Worm (Caenorhabditis elegans): ENCODE data around the gene F09E5.7.
"Not testable (repeated sequence)": the region's sequence is repeated elsewhere in the genome, so short reads cannot be mapped to it uniquely, and the experiment has no call there.

F09E5.7 gene

ce11 chrII:5346350-5346749, 5.5 kb upstream of the F09E5.7 start (continued):
- peak; percentile 91 for TF ChIP-seq Y56A3A.18 (GFP tag; IDR thresholded peaks at IDR 0.05)
- 0 out of 2 replicates have a peak, but pooled peaks have one; percentile 70 for TF ChIP-seq madf-3 (GFP tag; IDR thresholded peaks at IDR 0.05)
- peak; percentile 78 for TF ChIP-seq B0019.2 (GFP tag; conservative IDR thresholded peaks at IDR 0.05)
- TF ChIP-seq hmg-20 (GFP tag; IDR thresholded peaks at IDR 0.05), result peak; percentile 66
- TF ChIP-seq attf-3 (GFP tag; conservative IDR thresholded peaks at IDR 0.05), result peak; percentile 74
- TF ChIP-seq rcor-1 (GFP tag; IDR thresholded peaks at IDR 0.05), result peak; percentile 88
- TF ChIP-seq D2030.7 (GFP tag; IDR thresholded peaks at IDR 0.05), result peak; percentile 90
- peak; percentile 70 for TF ChIP-seq F33H1.4 (GFP tag; IDR thresholded peaks at IDR 0.05)
- peak; percentile 57; the same call in 1 of the 2 replicates for TF ChIP-seq attf-6 (GFP tag; IDR thresholded peaks at IDR 0.05)
- peak; percentile 63 for TF ChIP-seq lsl-1 (GFP tag; optimal IDR thresholded peaks at IDR 0.05)
- TF ChIP-seq bed-2 (GFP tag; IDR thresholded peaks at IDR 0.05), result peak; percentile 67; the same call in 1 of the 2 replicates
- TF ChIP-seq efl-1 (GFP tag; optimal IDR thresholded peaks at IDR 0.05), result peak; percentile 53
- TF ChIP-seq aptf-3 (GFP tag; IDR thresholded peaks at IDR 0.05), result 0 out of 2 replicates have a peak, but pooled peaks have one; percentile 14
- peak; percentile 83 for TF ChIP-seq cebp-1 (GFP tag; IDR thresholded peaks at IDR 0.05)
- peak; percentile 46 for TF ChIP-seq cebp-1 (tag; optimal IDR thresholded peaks at IDR 0.05)
- peak; percentile 87 for TF ChIP-seq ceh-91 (GFP tag; IDR thresholded peaks at IDR 0.05)
- TF ChIP-seq egl-44 (GFP tag; IDR thresholded peaks at IDR 0.05), result peak; percentile 74
- TF ChIP-seq madf-6 (GFP tag; IDR thresholded peaks at IDR 0.05), result peak; percentile 82
- TF ChIP-seq attf-5 (GFP tag; optimal IDR thresholded peaks at IDR 0.05), result peak; percentile 72
- TF ChIP-seq sea-2 (GFP tag; IDR thresholded peaks at IDR 0.05), result 0 out of 2 replicates have a peak, but pooled peaks have one; percentile 50
- peak; percentile 75; the same call in 1 of the 2 replicates for TF ChIP-seq ztf-25 (GFP tag; IDR thresholded peaks at IDR 0.05)
- TF ChIP-seq ztf-28 (GFP tag; IDR thresholded peaks at IDR 0.05), result peak; percentile 92
- TF ChIP-seq Y95B8A.8 (GFP tag; IDR thresholded peaks at IDR 0.05), result peak; percentile 91

ce11 chrII:5350357-5350756, 1.5 kb upstream of the F09E5.7 start, which contains the start of gene F09E5.8:
TSS of gene F09E5.8 (plus strand) at chrII:5350669.
- peak; percentile 62; the same call in 1 of the 2 replicates for TF ChIP-seq C17E4.6 (GFP tag; IDR thresholded peaks at IDR 0.05)
- TF ChIP-seq C06A6.2 (GFP tag; conservative IDR thresholded peaks at IDR 0.05), result peak; percentile 97
- peak; percentile 44; the same call in 1 of the 2 replicates for TF ChIP-seq hmg-1.2 (GFP tag; IDR thresholded peaks at IDR 0.05)
- peak; percentile 93 for TF ChIP-seq dox-1 (GFP tag; IDR thresholded peaks at IDR 0.05)
- TF ChIP-seq egrh-3 (GFP tag; IDR thresholded peaks at IDR 0.05), result peak; percentile 42
- TF ChIP-seq lin-26 (GFP tag; IDR thresholded peaks at IDR 0.05), result 0 out of 2 replicates have a peak, but pooled peaks have one; percentile 35
- TF ChIP-seq ekl-4 (GFP tag; IDR thresholded peaks at IDR 0.05), result peak; percentile 52; the same call in 1 of the 2 replicates
- TF ChIP-seq F33H1.4 (GFP tag; IDR thresholded peaks at IDR 0.05), result peak; percentile 19; the same call in 1 of the 2 replicates
- peak; percentile 24; the same call in 1 of the 2 replicates for TF ChIP-seq cebp-1 (GFP tag; IDR thresholded peaks at IDR 0.05)
- not testable (repeated sequence) for TF ChIP-seq cebp-1 (tag; optimal IDR thresholded peaks at IDR 0.05)
- TF ChIP-seq madf-6 (GFP tag; IDR thresholded peaks at IDR 0.05), result peak; percentile 30; the same call in 1 of the 2 replicates
- TF ChIP-seq D2030.7 (GFP tag; IDR thresholded peaks at IDR 0.05), result peak; percentile 60
- peak; percentile 68; the same call in 1 of the 2 replicates for TF ChIP-seq pbrm-1 (GFP tag; IDR thresholded peaks at IDR 0.05)
- TF ChIP-seq Y53G8AR.9 (GFP tag; conservative IDR thresholded peaks at IDR 0.05), result 0 out of 2 replicates have a peak, but pooled peaks have one; percentile 41
- peak; percentile 83 for TF ChIP-seq mcd-1 (GFP tag; IDR thresholded peaks at IDR 0.05)
- TF ChIP-seq K11D2.4 (GFP tag; IDR thresholded peaks at IDR 0.05), result peak; percentile 12; the same call in 1 of the 2 replicates
- TF ChIP-seq ceh-100 (GFP tag; IDR thresholded peaks at IDR 0.05), result peak; percentile 83
- TF ChIP-seq nfyb-1 (GFP tag; IDR thresholded peaks at IDR 0.05), result peak; percentile 72; the same call in 1 of the 2 replicates

ce11 chrII:5353642-5354041, 1.7 kb downstream of the F09E5.7 start:
- TF ChIP-seq nhr-179 (tag; optimal IDR thresholded peaks at IDR 0.05) (peak; percentile 43), Y67H2A.10 (GFP tag; conservative IDR thresholded peaks at IDR 0.05) (no peak), ztf-26 (tag; optimal IDR thresholded peaks at IDR 0.05) (peak; percentile 61), him-1 (tag; optimal IDR thresholded peaks at IDR 0.05) (peak; percentile 57), F57C9.4 (tag; optimal IDR thresholded peaks at IDR 0.05) (peak; percentile 77), bed-1 (GFP tag; IDR thresholded peaks at IDR 0.05) (no peak), nfya-1 (tag; optimal IDR thresholded peaks at IDR 0.05; ENCODE audit: borderline replicate concordance, insufficient read depth) (no peak), ztf-22 (GFP tag; optimal IDR thresholded peaks at IDR 0.05) (no peak), attf-5 (GFP tag; optimal IDR thresholded peaks at IDR 0.05) (peak; percentile 65), nhr-80 (tag; optimal IDR thresholded peaks at IDR 0.05) (no peak), nhr-90 (tag; optimal IDR thresholded peaks at IDR 0.05) (peak; percentile 85), F52B5.7 (tag; optimal IDR thresholded peaks at IDR 0.05) (peak; percentile 92)
